Worm (Caenorhabditis elegans) whole organism, L4/young adult: ENCODE data around the gene Y54G2A.28.

Source experiments
- W03F9.2 ChIP-seq: fragments of 150-350 bp; optimal IDR thresholded peaks from 2 replicates; lab custom pipeline; 2014; ENCODE audit warnings: missing biosample characterization, missing genetic modification characterization
- dao-5 ChIP-seq: sonication (generic microtip); optimal IDR thresholded peaks from 2 replicates; lab custom pipeline; 2016; ENCODE audit warnings: missing genotype, missing genetic modification characterization, moderate library complexity, missing compliant biosample characterization
- him-1 ChIP-seq: sonication (generic microtip); optimal IDR thresholded peaks from 2 replicates; lab custom pipeline; 2016; ENCODE audit warnings: missing genotype, missing genetic modification reagents, missing genetic modification characterization, missing compliant biosample characterization

ce11 chrIV:3019438-3019837, 7.2 kb upstream of the Y54G2A.28 start, which contains the start of gene lin-22:
- TF ChIP-seq him-1 (tag; lab: Kevin White, UChicago) (no peak), dao-5 (no peak), W03F9.2 (no peak)
